Fruit fly (Drosophila melanogaster): ENCODE data around the gene Marcal1.
A peak's percentile ranks its signal among the peaks of the same experiment; 100 is the strongest.

The Marcal1 gene

DNA sequence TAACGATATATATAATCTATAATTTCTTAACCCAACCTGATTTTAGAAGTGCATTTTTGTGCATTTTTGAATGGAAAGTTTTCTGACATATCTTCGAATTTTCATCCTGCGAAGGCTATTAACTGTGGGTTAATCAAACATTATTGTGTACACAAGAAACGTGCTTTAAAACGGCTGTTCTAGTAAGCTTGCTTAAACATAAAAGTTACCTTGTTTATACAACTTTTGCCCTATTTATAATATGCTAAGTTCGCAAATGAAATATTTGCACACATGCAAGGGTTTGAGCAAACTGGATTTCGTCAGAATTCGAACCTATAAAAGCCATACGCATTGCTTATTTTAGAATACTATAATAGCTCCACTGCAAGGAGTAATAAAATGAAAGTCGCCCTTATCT lies 18.2 kb upstream of the Marcal1 start, which contains the start of gene Sgs1:
Gene Sgs1, plus strand, starts transcription at position 350 of the 400 bp plus-strand sequence.
- no peak for TF ChIP-seq CG17186 (GFP tag; optimal IDR thresholded peaks at IDR 0.05)
- TF ChIP-seq lbe (GFP tag; optimal IDR thresholded peaks at IDR 0.05), result peak; percentile 16
- TF ChIP-seq corto (GFP tag; optimal IDR thresholded peaks at IDR 0.05), result peak; percentile 25

- TF ChIP-seq sens (GFP tag) (peak; percentile 59), bab2 (GFP tag; optimal IDR thresholded peaks at IDR 0.05) (no peak), Doc2 (GFP tag; IDR thresholded peaks at IDR 0.05) (no peak), Dbx (GFP tag; IDR thresholded peaks at IDR 0.05) (no peak), CG18599 (GFP tag; optimal IDR thresholded peaks at IDR 0.05) (peak; percentile 44), Med (GFP tag) (peak; percentile 13), wdn (GFP tag; IDR thresholded peaks at IDR 0.05) (0 out of 2 replicates have a peak, but pooled peaks have one; percentile 11), CG2120 (GFP tag; optimal IDR thresholded peaks at IDR 0.05) (peak; percentile 32), lab (GFP tag; optimal IDR thresholded peaks at IDR 0.05) (peak; percentile 57), scrt (GFP tag; optimal IDR thresholded peaks at IDR 0.05) (no peak), CG15514 (GFP tag; optimal IDR thresholded peaks at IDR 0.05) (peak; percentile 7), CG11696 (GFP tag; IDR thresholded peaks at IDR 0.05) (no peak)
Measured at dm6 chr2L:4942257-4942792, 13.0 kb upstream of the Marcal1 start, which contains the start of gene synr. Gene synr, plus strand, starts transcription at chr2L:4942742.

dm6 chr2L:4945300-4945699 lies 10.0 kb upstream of the Marcal1 start, which contains the start of the genes mRpL24 and betaggt-I:
Gene mRpL24, minus strand, starts transcription at chr2L:4945361.
Gene betaggt-I, plus strand, starts transcription at chr2L:4945579.
- TF ChIP-seq dimm (GFP tag; IDR thresholded peaks at IDR 0.05), result peak; percentile 92
- TF ChIP-seq CG6813 (GFP tag; optimal IDR thresholded peaks at IDR 0.05), result peak; percentile 86
- no peak for TF ChIP-seq amos (GFP tag; IDR thresholded peaks at IDR 0.05; ENCODE audit: partially characterized antibody)
- peak; percentile 95 for TF ChIP-seq CG11504 (tag; optimal IDR thresholded peaks at IDR 0.05)
- TF ChIP-seq pros (GFP tag; optimal IDR thresholded peaks at IDR 0.05), result peak; percentile 29
- peak; percentile 31 for TF ChIP-seq CG9797 (GFP tag; optimal IDR thresholded peaks at IDR 0.05)
- peak; percentile 66; the same call in 1 of the 2 replicates for TF ChIP-seq CG13287 (GFP tag; IDR thresholded peaks at IDR 0.05; ENCODE audit: partially characterized antibody)
- peak; percentile 80 for TF ChIP-seq Hmx (GFP tag; optimal IDR thresholded peaks at IDR 0.05)
- peak; percentile 96 for TF ChIP-seq HLH3B (GFP tag; IDR thresholded peaks at IDR 0.05)
- TF ChIP-seq MBD-R2 (GFP tag; IDR thresholded peaks at IDR 0.05), result peak; percentile 99
- TF ChIP-seq CG14860 (GFP tag; IDR thresholded peaks at IDR 0.05; ENCODE audit: partially characterized antibody), result 0 out of 3 replicates have a peak, but pooled peaks have one; percentile 7
- peak; percentile 97 for TF ChIP-seq CG31441 (GFP tag; IDR thresholded peaks at IDR 0.05)
- TF ChIP-seq CG8388 (GFP tag; optimal IDR thresholded peaks at IDR 0.05), result peak; percentile 96
- TF ChIP-seq stc (GFP tag; IDR thresholded peaks at IDR 0.05), result peak; percentile 97
- TF ChIP-seq insv (GFP tag; optimal IDR thresholded peaks at IDR 0.05), result peak in 1 of 2 experiments; percentile 73
- peak; percentile 95 for TF ChIP-seq lmd (GFP tag; IDR thresholded peaks at IDR 0.05)
- peak; percentile 36 for TF ChIP-seq CG17186 (GFP tag; optimal IDR thresholded peaks at IDR 0.05)
- peak; percentile 72 to 88 for TF ChIP-seq Pdp1 (GFP tag; optimal IDR thresholded peaks at IDR 0.05)
- TF ChIP-seq CG13624 (GFP tag; optimal IDR thresholded peaks at IDR 0.05), result peak; percentile 64
- peak; percentile 40 for TF ChIP-seq Dref (GFP tag; IDR thresholded peaks at IDR 0.05)
- TF ChIP-seq mirr (GFP tag; optimal IDR thresholded peaks at IDR 0.05), result peak; percentile 72
- peak; percentile 62 for TF ChIP-seq crol (GFP tag; IDR thresholded peaks at IDR 0.05)
- peak; percentile 82 for TF ChIP-seq NC2β (GFP tag; optimal IDR thresholded peaks at IDR 0.05)
- peak; percentile 98 for TF ChIP-seq Fer3 (tag; optimal IDR thresholded peaks at IDR 0.05)
- peak; percentile 72 for TF ChIP-seq fd102C (GFP tag; optimal IDR thresholded peaks at IDR 0.05)
- peak; percentile 85 for TF ChIP-seq Taf1 (GFP tag; IDR thresholded peaks at IDR 0.05)
- peak; percentile 97 for TF ChIP-seq dysf (GFP tag; IDR thresholded peaks at IDR 0.05)
- peak; percentile 92 for TF ChIP-seq Bteb2 (GFP tag; optimal IDR thresholded peaks at IDR 0.05)
- TF ChIP-seq CG7839 (tag; optimal IDR thresholded peaks at IDR 0.05), result peak; percentile 97
- TF ChIP-seq CG17612 (GFP tag; IDR thresholded peaks at IDR 0.05), result peak; percentile 89
- TF ChIP-seq C15 (GFP tag; IDR thresholded peaks at IDR 0.05), result peak; percentile 70; the same call in 1 of the 3 replicates
- peak; percentile 97 for TF ChIP-seq tgo (GFP tag; IDR thresholded peaks at IDR 0.05)
- peak; percentile 94 for TF ChIP-seq Spps (tag; optimal IDR thresholded peaks at IDR 0.05)

Measured in whole organism, embryonic.